Worm (Caenorhabditis elegans) whole organism, L1 larva: ENCODE results near the gene cytb-5.1.

Source experiments
- C04F5.9 ChIP-seq: sonication (generic microtip); optimal IDR thresholded peaks from 2 replicates; lab custom pipeline; 2016; ENCODE audit warnings: missing genetic modification characterization, missing compliant biosample characterization
- F16B12.6 ChIP-seq: fragments of 150-350 bp; optimal IDR thresholded peaks from 2 replicates; lab custom pipeline; 2014; ENCODE audit warnings: missing biosample characterization, missing genetic modification characterization
- Y116A8C.19 ChIP-seq: sonication (generic microtip); optimal IDR thresholded peaks from 2 replicates; lab custom pipeline; 2016; ENCODE audit warnings: missing compliant biosample characterization, missing genetic modification characterization, borderline replicate concordance
- alr-1 ChIP-seq: fragments of 200-800 bp; sonication (Bioruptor generic); optimal IDR thresholded peaks from 2 replicates; lab custom pipeline; 2018; ENCODE audit warnings: borderline replicate concordance, mild to moderate bottlenecking, missing genetic modification characterization, missing compliant biosample characterization
- aly-2 ChIP-seq: fragments of 150-350 bp; optimal IDR thresholded peaks from 2 replicates; lab custom pipeline; 2014; ENCODE audit warnings: missing biosample characterization, missing genetic modification characterization
- blmp-1 ChIP-seq: fragments of 150-350 bp; optimal IDR thresholded peaks from 2 replicates; lab custom pipeline; 2014; ENCODE audit warnings: missing biosample characterization, missing genetic modification characterization
- ceh-88 ChIP-seq: fragments of 200-800 bp; sonication (Bioruptor generic); IDR thresholded peaks from 2 replicates; pipeline ENCODE4 v1.3.6; 2022; ENCODE audit warnings: missing genetic modification characterization, missing compliant biosample characterization
- ceh-90 ChIP-seq: sonication (generic microtip); optimal IDR thresholded peaks from 2 replicates; lab custom pipeline; 2016; ENCODE audit warnings: missing genetic modification characterization, missing compliant biosample characterization
- efl-1 ChIP-seq, 4 experiments: fragments of 150-350 bp; optimal IDR thresholded peaks in 3 of 4; peaks in 1 of 4; 1 replicate in 1 of 4; 2 replicates in 3 of 4; lab custom pipeline; 2014; ENCODE audit warnings: missing biosample characterization in 2 of 4, missing genetic modification characterization in 2 of 4, missing genetic modification reagents in 2 of 4
- efl-3 ChIP-seq: fragments of 200-800 bp; sonication (Bioruptor generic); optimal IDR thresholded peaks from 2 replicates; lab custom pipeline; 2018; ENCODE audit warnings: mild to moderate bottlenecking, missing genetic modification characterization, missing compliant biosample characterization
- egl-13 ChIP-seq: sonication (generic microtip); optimal IDR thresholded peaks from 2 replicates; lab custom pipeline; 2016; ENCODE audit warnings: missing genotype, missing genetic modification reagents, missing genetic modification characterization, missing compliant biosample characterization
- egl-27 ChIP-seq, 2 experiments: fragments of 150-350 bp in 1 of 2; sonication (generic microtip); optimal IDR thresholded peaks; 3 replicates each; lab custom pipeline; 2017 to 2018; ENCODE audit warnings: missing biosample characterization in 2 of 2, missing genetic modification characterization in 2 of 2, missing genetic modification reagents in 2 of 2
- elt-2 ChIP-seq: sonication (generic microtip); optimal IDR thresholded peaks from 2 replicates; lab custom pipeline; 2016; ENCODE audit warnings: missing genetic modification characterization, mild to moderate bottlenecking, inconsistent platforms, missing compliant biosample characterization, missing genetic modification reagents
- elt-3 ChIP-seq, 6 experiments: fragments of 150-350 bp in 1 of 6; sonication (generic microtip); optimal IDR thresholded peaks; 2 replicates each; lab custom pipeline; 2017 to 2018; ENCODE audit warnings: missing biosample characterization in 6 of 6, missing genetic modification characterization in 6 of 6, inconsistent platforms in 1 of 6
- ets-5 ChIP-seq: fragments of 200-800 bp; sonication (Bioruptor generic); IDR thresholded peaks from 2 replicates; pipeline ENCODE4 v1.3.6; 2022; ENCODE audit warnings: missing genetic modification characterization, missing compliant biosample characterization
- fkh-4 ChIP-seq: sonication (generic microtip); optimal IDR thresholded peaks from 2 replicates; lab custom pipeline; 2016; ENCODE audit warnings: missing compliant biosample characterization, missing genetic modification characterization, borderline replicate concordance
- fos-1 ChIP-seq: fragments of 150-350 bp; optimal IDR thresholded peaks from 2 replicates; lab custom pipeline; 2014; ENCODE audit warnings: missing biosample characterization, missing genetic modification characterization
- hlh-4 ChIP-seq: sonication (generic microtip); optimal IDR thresholded peaks from 2 replicates; lab custom pipeline; 2016; ENCODE audit warnings: mild to moderate bottlenecking, missing genetic modification characterization, missing compliant biosample characterization
- lin-14 ChIP-seq: fragments of 200-800 bp; sonication (Bioruptor generic); optimal IDR thresholded peaks from 2 replicates; lab custom pipeline; 2018; ENCODE audit warnings: mild to moderate bottlenecking, missing genetic modification characterization, moderate library complexity, missing compliant biosample characterization
- lin-35 ChIP-seq, 2 experiments: fragments of 150-350 bp; optimal IDR thresholded peaks; 2 replicates each; lab custom pipeline; 2014; ENCODE audit warnings: missing biosample characterization in 2 of 2, missing genetic modification characterization in 2 of 2, missing genetic modification reagents in 2 of 2
- lin-39 ChIP-seq: fragments of 150-350 bp; optimal IDR thresholded peaks from 2 replicates; lab custom pipeline; 2014; ENCODE audit warnings: missing biosample characterization, missing genetic modification reagents, missing genetic modification characterization
- lir-3 ChIP-seq: sonication (generic microtip); optimal IDR thresholded peaks from 2 replicates; lab custom pipeline; 2016; ENCODE audit warnings: mild to moderate bottlenecking, missing genetic modification characterization, moderate library complexity, missing compliant biosample characterization; ENCODE audit not compliant: poor library complexity
- lsy-2 ChIP-seq, 2 experiments: fragments of 150-350 bp; optimal IDR thresholded peaks; 2 replicates each; lab custom pipeline; 2014; ENCODE audit warnings: missing biosample characterization in 2 of 2, missing genetic modification characterization in 2 of 2
- mab-9 ChIP-seq: fragments of 200-800 bp; sonication (Bioruptor generic); IDR thresholded peaks from 2 replicates; pipeline ENCODE4 v1.3.6; 2022; ENCODE audit warnings: missing genetic modification reagents, missing genetic modification characterization, missing compliant biosample characterization
- mep-1 ChIP-seq: fragments of 150-350 bp; optimal IDR thresholded peaks from 2 replicates; lab custom pipeline; 2014; ENCODE audit warnings: missing biosample characterization, missing genetic modification characterization
- nhr-11 ChIP-seq: fragments of 150-350 bp; optimal IDR thresholded peaks from 2 replicates; lab custom pipeline; 2014; ENCODE audit warnings: missing biosample characterization, missing genetic modification characterization
- nhr-12 ChIP-seq: sonication (generic microtip); optimal IDR thresholded peaks from 2 replicates; lab custom pipeline; 2017; ENCODE audit warnings: missing biosample characterization, missing genetic modification characterization
- nhr-20 ChIP-seq: sonication (generic microtip); optimal IDR thresholded peaks from 2 replicates; lab custom pipeline; 2016; ENCODE audit warnings: mild to moderate bottlenecking, missing genetic modification characterization, missing compliant biosample characterization
- nhr-237 ChIP-seq: fragments of 150-350 bp; optimal IDR thresholded peaks from 2 replicates; lab custom pipeline; 2014; ENCODE audit warnings: missing biosample characterization, missing genetic modification characterization
- nhr-47 ChIP-seq: sonication (generic microtip); optimal IDR thresholded peaks from 2 replicates; lab custom pipeline; 2016; ENCODE audit warnings: mild to moderate bottlenecking, missing genetic modification characterization, moderate library complexity, missing compliant biosample characterization
- nhr-76 ChIP-seq: sonication (generic microtip); optimal IDR thresholded peaks from 2 replicates; lab custom pipeline; 2017; ENCODE audit warnings: missing biosample characterization, missing genetic modification characterization
- nhr-77 ChIP-seq: fragments of 150-350 bp; optimal IDR thresholded peaks from 2 replicates; lab custom pipeline; 2014; ENCODE audit warnings: missing biosample characterization, missing genetic modification characterization
- snpc-4 ChIP-seq: fragments of 150-350 bp; optimal IDR thresholded peaks from 2 replicates; lab custom pipeline; 2014; ENCODE audit warnings: missing biosample characterization, missing genetic modification characterization
- snu-23 ChIP-seq: sonication (generic microtip); optimal IDR thresholded peaks from 2 replicates; lab custom pipeline; 2016; ENCODE audit warnings: missing genetic modification characterization, missing compliant biosample characterization
- sox-4 ChIP-seq: sonication (generic microtip); optimal IDR thresholded peaks from 2 replicates; lab custom pipeline; 2016; ENCODE audit warnings: missing genetic modification characterization, missing compliant biosample characterization
- sptf-1 ChIP-seq: fragments of 150-350 bp; optimal IDR thresholded peaks from 2 replicates; lab custom pipeline; 2014; ENCODE audit warnings: missing biosample characterization, missing genetic modification characterization
- sup-37 ChIP-seq: fragments of 200-800 bp; sonication (Bioruptor generic); optimal IDR thresholded peaks from 2 replicates; lab custom pipeline; 2018; ENCODE audit warnings: mild to moderate bottlenecking, missing genetic modification characterization, missing compliant biosample characterization
- swsn-7 ChIP-seq: sonication (generic microtip); optimal IDR thresholded peaks from 2 replicates; lab custom pipeline; 2016; ENCODE audit warnings: missing genetic modification characterization, missing compliant biosample characterization
- unc-62 ChIP-seq: fragments of 150-350 bp; optimal IDR thresholded peaks from 2 replicates; lab custom pipeline; 2014; ENCODE audit warnings: missing biosample characterization, missing genetic modification reagents, missing genetic modification characterization
- unc-86 ChIP-seq: sonication (generic microtip); optimal IDR thresholded peaks from 2 replicates; lab custom pipeline; 2016; ENCODE audit warnings: missing genetic modification characterization, missing compliant biosample characterization
- unc-98 ChIP-seq: fragments of 200-800 bp; sonication (Bioruptor generic); IDR thresholded peaks from 2 replicates; pipeline ENCODE4 v1.3.6; 2022; ENCODE audit warnings: missing genetic modification characterization, missing compliant biosample characterization
- ztf-11 ChIP-seq, 2 experiments: sonication (generic microtip); optimal IDR thresholded peaks; 2 replicates each; lab custom pipeline; 2016 to 2017; ENCODE audit warnings: missing genetic modification characterization in 2 of 2, missing biosample characterization in 1 of 2, missing compliant biosample characterization in 1 of 2
- ztf-4 ChIP-seq: fragments of 150-350 bp; optimal IDR thresholded peaks from 2 replicates; lab custom pipeline; 2014; ENCODE audit warnings: missing biosample characterization, missing genetic modification characterization

The cytb-5.1 gene

ce11 chrX:14016698-14017097 is 15.0 kb downstream of the cytb-5.1 start (continued):
- no peak for TF ChIP-seq elt-2 (tag; lab: Kevin White, UChicago)
- peak; percentile 7 for TF ChIP-seq sup-37
- no peak for TF ChIP-seq aly-2 (tag; lab: Kevin White, UChicago)
- no peak for TF ChIP-seq blmp-1 (tag; lab: Kevin White, UChicago)
- peak; percentile 61 for TF ChIP-seq nhr-47
- TF ChIP-seq mep-1 (tag; lab: Kevin White, UChicago): no peak
- no peak for TF ChIP-seq unc-98 (GFP tag; lab: Robert Waterston, UW)
- TF ChIP-seq fos-1 (tag; lab: Kevin White, UChicago): no peak
- no peak for TF ChIP-seq F16B12.6
- peak; percentile 66 for TF ChIP-seq lin-39 (tag; lab: Kevin White, UChicago)
- TF ChIP-seq ztf-11 (tag; optimal IDR thresholded peaks at IDR 0.05; lab: Kevin White, UChicago): no peak
- TF ChIP-seq egl-13 (tag; lab: Kevin White, UChicago): peak; percentile 57
- TF ChIP-seq egl-27 (tag; optimal IDR thresholded peaks at IDR 0.05; lab: Kevin White, UChicago): no peak

- TF ChIP-seq elt-3 (tag; optimal IDR thresholded peaks at IDR 0.05; lab: Kevin White, UChicago): no peak
- no peak for TF ChIP-seq efl-3 (GFP tag; lab: Kevin White, UChicago)
- no peak for TF ChIP-seq hlh-4
- no peak for TF ChIP-seq swsn-7 (tag; lab: Kevin White, UChicago)
- TF ChIP-seq snpc-4 (tag; lab: Kevin White, UChicago): no peak
- TF ChIP-seq unc-62: no peak
- no peak for TF ChIP-seq nhr-12 (tag; lab: Kevin White, UChicago)
- TF ChIP-seq nhr-11 (tag; lab: Kevin White, UChicago): no peak
- no peak for TF ChIP-seq mab-9
- TF ChIP-seq lsy-2 (tag; optimal IDR thresholded peaks at IDR 0.05; lab: Kevin White, UChicago): no peak
- TF ChIP-seq nhr-76 (tag; lab: Kevin White, UChicago): no peak
- no peak for TF ChIP-seq ceh-88 (GFP tag; lab: Robert Waterston, UW)
- no peak for TF ChIP-seq lir-3 (tag; lab: Kevin White, UChicago)
Measured at ce11 chrX:14020290-14020689, 18.6 kb downstream of the cytb-5.1 start, which contains the start of gene C04C11.1. Gene C04C11.1 (plus strand): TSS chrX:14020590.

DNA sequence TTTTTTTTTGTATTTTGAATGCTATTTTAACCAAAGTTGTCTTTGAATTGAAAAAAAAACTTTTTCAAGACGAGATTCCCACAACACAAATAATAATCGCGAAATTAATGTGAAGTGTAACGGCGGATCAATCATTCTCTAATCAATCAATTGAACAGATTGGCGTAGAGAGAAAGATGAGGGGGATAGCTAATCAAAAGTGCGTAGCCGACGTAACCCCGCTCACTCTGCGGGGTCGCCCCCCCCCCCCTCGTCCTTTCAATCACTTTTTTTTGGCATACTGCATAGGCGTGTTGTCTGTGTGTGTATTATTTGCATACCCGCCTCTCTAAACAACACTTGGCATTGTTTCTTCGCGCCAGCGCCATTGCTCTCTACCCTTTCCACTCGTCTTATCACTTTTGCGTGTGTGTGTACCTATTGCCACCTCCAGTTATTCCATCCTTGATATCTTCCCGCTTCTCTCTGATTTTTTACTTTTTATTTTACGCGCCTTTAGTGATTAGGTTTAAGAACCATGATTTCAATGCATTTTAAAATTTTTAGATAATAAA is 22.8 kb downstream of the cytb-5.1 start:
- no peak for TF ChIP-seq C04F5.9 (tag; lab: Kevin White, UChicago)
- no peak for TF ChIP-seq nhr-237 (tag; lab: Kevin White, UChicago)
- no peak for TF ChIP-seq unc-86 (tag; lab: Kevin White, UChicago)
- peak; percentile 50 for TF ChIP-seq elt-2 (tag; lab: Kevin White, UChicago)
- TF ChIP-seq lin-35 (GFP tag; optimal IDR thresholded peaks at IDR 0.05; lab: Kevin White, UChicago): peak in 1 of 2 experiments; percentile 26
- peak; percentile 40 for TF ChIP-seq lin-14 (GFP tag; lab: Kevin White, UChicago)
- no peak for TF ChIP-seq fkh-4 (tag; lab: Kevin White, UChicago)
- peak; percentile 15 for TF ChIP-seq nhr-20 (tag; lab: Kevin White, UChicago)

DNA sequence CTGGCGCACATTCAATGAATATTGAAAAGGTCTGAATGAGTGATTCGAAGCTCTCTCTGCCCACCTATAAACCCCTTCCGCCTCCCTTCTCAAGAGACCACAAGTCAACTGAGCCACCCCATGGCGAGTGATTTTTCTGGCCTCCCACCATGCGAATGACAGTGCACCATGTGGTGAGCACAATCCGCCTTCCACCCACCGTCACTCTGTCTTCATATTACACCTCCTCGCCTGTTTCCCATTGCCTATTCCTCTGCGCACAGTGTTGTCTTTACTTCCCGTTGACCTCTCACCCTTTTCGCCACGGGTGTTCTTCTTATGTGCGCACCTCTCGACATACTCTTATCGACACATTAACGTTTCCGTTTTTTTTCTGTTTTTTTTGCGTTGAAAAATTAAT is 25.2 kb downstream of the cytb-5.1 start:
- TF ChIP-seq nhr-237 (tag; lab: Kevin White, UChicago): no peak

ce11 chrX:14028492-14028891 is 26.8 kb downstream of the cytb-5.1 start:
- no peak for TF ChIP-seq ztf-4 (tag; lab: Kevin White, UChicago)
- no peak for TF ChIP-seq blmp-1 (tag; lab: Kevin White, UChicago)
- no peak for TF ChIP-seq Y116A8C.19 (tag; lab: Kevin White, UChicago)
- TF ChIP-seq sptf-1 (tag; lab: Kevin White, UChicago): no peak
- TF ChIP-seq alr-1 (tag; lab: Kevin White, UChicago): no peak
- TF ChIP-seq elt-3 (tag; optimal IDR thresholded peaks at IDR 0.05; lab: Kevin White, UChicago): no peak
- TF ChIP-seq lin-14 (GFP tag; lab: Kevin White, UChicago): peak; percentile 15
- TF ChIP-seq ets-5 (GFP tag; lab: Robert Waterston, UW): no peak
- TF ChIP-seq efl-1 (optimal IDR thresholded peaks at IDR 0.05; lab: Kevin White, UChicago): no peak
- TF ChIP-seq efl-1 (GFP tag; optimal IDR thresholded peaks at IDR 0.05 in 1 of 2; lab: Kevin White, UChicago): peak in 1 of 2 experiments; percentile 66
- TF ChIP-seq nhr-77 (tag; lab: Kevin White, UChicago): no peak
- no peak for TF ChIP-seq sox-4 (tag; lab: Kevin White, UChicago)
- TF ChIP-seq nhr-12 (tag; lab: Kevin White, UChicago): no peak
- peak; percentile 3 for TF ChIP-seq snu-23 (GFP tag; lab: Kevin White, UChicago)
- TF ChIP-seq ceh-90: no peak
